Worm (Caenorhabditis elegans): ENCODE measurements around the gene gcy-31.

ce11 chrX:2403724-2404123 lies 23.6 kb downstream of the gcy-31 start, which contains the start of gene C43H6.4:
- TF ChIP-seq flt-1 (GFP tag; IDR thresholded peaks at IDR 0.05) (no peak), cog-1 (tag; optimal IDR thresholded peaks at IDR 0.05) (no peak), ztf-23 (GFP tag; IDR thresholded peaks at IDR 0.05) (no peak), tab-1 (GFP tag; IDR thresholded peaks at IDR 0.05) (no peak)
